Fruit fly (Drosophila melanogaster): ENCODE data around the gene Cbp80.

The Cbp80 gene

DNA sequence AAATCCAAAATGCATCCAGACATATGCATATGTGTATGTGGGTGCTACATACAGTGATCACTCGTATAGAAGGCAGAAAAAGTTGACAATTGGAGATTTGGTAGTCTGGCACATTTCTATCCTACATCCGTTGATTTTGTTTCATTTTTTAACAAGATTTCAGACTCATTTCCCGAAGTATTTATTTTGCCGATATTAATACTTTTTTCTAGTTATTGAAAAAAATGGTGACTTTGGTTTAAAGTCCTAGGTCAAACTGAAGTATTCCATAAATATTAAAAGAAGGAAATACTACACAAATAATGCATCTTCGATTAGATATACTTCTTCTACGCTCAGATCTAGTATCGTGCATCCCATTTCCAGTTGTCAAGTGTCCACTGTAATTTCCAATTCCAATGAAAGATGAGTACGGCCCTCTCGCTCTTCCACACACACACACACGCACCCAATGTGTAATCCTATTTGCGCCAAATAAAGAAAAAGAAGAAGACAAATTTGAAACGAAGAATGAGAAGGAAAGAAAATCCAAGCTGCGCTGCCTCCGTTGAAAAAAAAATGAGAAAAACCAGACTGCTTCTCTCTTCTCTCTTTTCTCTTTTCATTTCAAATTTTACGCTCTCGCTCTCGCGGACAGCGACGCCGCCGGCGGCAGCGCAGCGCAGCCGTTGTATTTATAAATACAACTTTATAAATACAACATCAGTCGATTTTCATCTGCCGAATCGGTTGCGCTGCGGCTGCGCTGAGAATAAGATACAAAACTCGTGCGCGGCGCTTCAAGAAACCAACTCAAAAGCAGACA lies 32.7 kb upstream of the Cbp80 start, which contains the start of gene peb (continued):
- TF ChIP-seq kay (GFP tag; optimal IDR thresholded peaks at IDR 0.05): peak; percentile 50
- TF ChIP-seq CG6791 (GFP tag; IDR thresholded peaks at IDR 0.05; ENCODE audit: partially characterized antibody): no peak
- TF ChIP-seq HHEX (GFP tag; optimal IDR thresholded peaks at IDR 0.05): no peak
- peak; percentile 16 for TF ChIP-seq ind (GFP tag; optimal IDR thresholded peaks at IDR 0.05)
- TF ChIP-seq jigr1 (GFP tag; IDR thresholded peaks at IDR 0.05): peak; percentile 82
- TF ChIP-seq gsb-n (tag; optimal IDR thresholded peaks at IDR 0.05): peak; percentile 44
- no peak for TF ChIP-seq B-H2 (GFP tag; optimal IDR thresholded peaks at IDR 0.05)
- TF ChIP-seq CG6654 (GFP tag; optimal IDR thresholded peaks at IDR 0.05): no peak
- no peak for TF ChIP-seq C15 (GFP tag; IDR thresholded peaks at IDR 0.05)
- peak; percentile 13; the same call in 1 of the 3 replicates for TF ChIP-seq gce (GFP tag; IDR thresholded peaks at IDR 0.05)
- peak; percentile 92 for TF ChIP-seq pros (GFP tag; optimal IDR thresholded peaks at IDR 0.05)
- peak; percentile 26 for TF ChIP-seq ems (GFP tag; optimal IDR thresholded peaks at IDR 0.05)
- peak; percentile 61 for TF ChIP-seq Ptx1 (GFP tag; IDR thresholded peaks at IDR 0.05)
- TF ChIP-seq Mes4 (GFP tag; optimal IDR thresholded peaks at IDR 0.05): peak; percentile 45
- TF ChIP-seq CG16813 (GFP tag; IDR thresholded peaks at IDR 0.05; ENCODE audit: partially characterized antibody): no peak
- no peak for TF ChIP-seq CG10274 (GFP tag; optimal IDR thresholded peaks at IDR 0.05)
- peak; percentile 49; the same call in 1 of the 3 replicates for TF ChIP-seq CG34224 (GFP tag; IDR thresholded peaks at IDR 0.05; ENCODE audit: partially characterized antibody)
- TF ChIP-seq unpg (GFP tag; optimal IDR thresholded peaks at IDR 0.05): no peak
- TF ChIP-seq Dbx (GFP tag; IDR thresholded peaks at IDR 0.05): no peak
- TF ChIP-seq CG5180 (GFP tag; optimal IDR thresholded peaks at IDR 0.05): no peak
- peak; percentile 27 for TF ChIP-seq CG10462 (GFP tag; optimal IDR thresholded peaks at IDR 0.05)
- TF ChIP-seq CG8924 (tag; optimal IDR thresholded peaks at IDR 0.05): peak; percentile 50
- TF ChIP-seq CG3847 (GFP tag; IDR thresholded peaks at IDR 0.05): no peak
- peak; percentile 32 for TF ChIP-seq Usf (GFP tag; optimal IDR thresholded peaks at IDR 0.05)
- peak; percentile 81 for TF ChIP-seq dmrt11E (tag; optimal IDR thresholded peaks at IDR 0.05)
- TF ChIP-seq disco-r (GFP tag; optimal IDR thresholded peaks at IDR 0.05): no peak
- TF ChIP-seq CG3838 (GFP tag; optimal IDR thresholded peaks at IDR 0.05): no peak
- TF ChIP-seq CG11093 (GFP tag; IDR thresholded peaks at IDR 0.05): peak; percentile 49; the same call in 1 of the 3 replicates
- no peak for TF ChIP-seq jing (GFP tag; optimal IDR thresholded peaks at IDR 0.05)
- TF ChIP-seq ase (GFP tag; IDR thresholded peaks at IDR 0.05): no peak
- no peak for TF ChIP-seq GATAe (GFP tag; conservative IDR thresholded peaks at IDR 0.05)
- TF ChIP-seq fd102C (GFP tag; optimal IDR thresholded peaks at IDR 0.05): peak; percentile 4
- TF ChIP-seq Elba2 (GFP tag; optimal IDR thresholded peaks at IDR 0.05): peak; percentile 13
- peak; percentile 44 for TF ChIP-seq ssp (GFP tag; IDR thresholded peaks at IDR 0.05)
- TF ChIP-seq ham (GFP tag; IDR thresholded peaks at IDR 0.05): no peak
- no peak for TF ChIP-seq CG3065 (GFP tag; optimal IDR thresholded peaks at IDR 0.05)
- no peak for TF ChIP-seq CG9817 (tag; optimal IDR thresholded peaks at IDR 0.05)
- no peak for TF ChIP-seq psq (GFP tag; optimal IDR thresholded peaks at IDR 0.05)
- TF ChIP-seq CG10431 (GFP tag; optimal IDR thresholded peaks at IDR 0.05): no peak
- peak; percentile 84 for TF ChIP-seq CG4404 (GFP tag; IDR thresholded peaks at IDR 0.05)
- no peak for TF ChIP-seq tap (tag; optimal IDR thresholded peaks at IDR 0.05)
- no peak for TF ChIP-seq CG11247 (GFP tag; IDR thresholded peaks at IDR 0.05)
- peak; percentile 7; the same call in 1 of the 2 replicates for TF ChIP-seq seq (GFP tag; IDR thresholded peaks at IDR 0.05)
- TF ChIP-seq Eip74EF (GFP tag; optimal IDR thresholded peaks at IDR 0.05): peak in 1 of 2 experiments; percentile 60
- TF ChIP-seq CG31441 (GFP tag; IDR thresholded peaks at IDR 0.05): peak; percentile 45; the same call in 1 of the 2 replicates
- no peak for TF ChIP-seq salm (tag; optimal IDR thresholded peaks at IDR 0.05)
- TF ChIP-seq fu2 (GFP tag; optimal IDR thresholded peaks at IDR 0.05): no peak
- TF ChIP-seq hbn (GFP tag; IDR thresholded peaks at IDR 0.05; ENCODE audit: partially characterized antibody): no peak; the same call in 1 of the 2 replicates
- no peak for TF ChIP-seq Lhr (GFP tag; optimal IDR thresholded peaks at IDR 0.05)
